Worm (Caenorhabditis elegans) whole organism, mixed stage, embryonic: Measurements from ENCODE around the gene clc-27.

Source experiments
- mep-1 ChIP-seq: fragments of 150-350 bp; optimal IDR thresholded peaks from 2 replicates; lab custom pipeline; 2017; ENCODE audit warnings: missing biosample characterization, missing genetic modification reagents, missing genetic modification characterization, inconsistent platforms
- sptf-1 ChIP-seq: sonication (generic microtip); optimal IDR thresholded peaks from 2 replicates; lab custom pipeline; 2017; ENCODE audit warnings: mild to moderate bottlenecking, missing genetic modification characterization, moderate library complexity, missing compliant biosample characterization
- unc-39 ChIP-seq: fragments of 150-350 bp; optimal IDR thresholded peaks from 2 replicates; lab custom pipeline; 2014; ENCODE audit warnings: missing biosample characterization, missing genetic modification characterization

- TF ChIP-seq sptf-1 (tag; lab: Kevin White, UChicago), result no peak
- no peak for TF ChIP-seq mep-1
- TF ChIP-seq unc-39 (tag; lab: Kevin White, UChicago), result no peak
These were observed 22.8 kb downstream of the clc-27 start, which contains the start of the genes clc-26 and E_BE45912.2 for ce11 chrIII:1030965-1031364.
